Worm (Caenorhabditis elegans): ENCODE results near the gene T01B6.1.

T01B6.1 gene

DNA sequence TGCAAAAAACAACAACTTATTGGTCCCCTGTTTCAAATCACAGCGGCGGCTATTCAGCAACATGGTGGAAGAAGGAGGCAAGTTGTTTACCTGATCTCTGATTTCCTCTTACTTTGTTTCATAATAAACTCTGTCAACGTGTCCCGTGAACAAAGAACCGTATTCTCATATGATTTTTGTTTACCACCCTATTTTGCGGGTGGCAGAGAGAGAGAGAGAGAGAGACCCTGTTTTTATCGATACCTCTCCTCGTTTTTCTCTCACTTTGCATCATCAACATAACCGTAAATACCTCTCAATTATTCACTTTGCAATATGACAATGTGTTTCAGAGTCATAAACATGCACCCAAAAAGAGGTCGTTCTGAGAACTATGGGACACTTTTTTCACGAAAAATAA is 18.0 kb upstream of the T01B6.1 start:
- no peak for TF ChIP-seq klf-2 (GFP tag; conservative IDR thresholded peaks at IDR 0.05)
- no peak for TF ChIP-seq cog-1 (tag; optimal IDR thresholded peaks at IDR 0.05)
- no peak for TF ChIP-seq ztf-23 (GFP tag; IDR thresholded peaks at IDR 0.05)
- no peak for TF ChIP-seq tab-1 (GFP tag; IDR thresholded peaks at IDR 0.05)
- no peak for TF ChIP-seq ref-1 (GFP tag; conservative IDR thresholded peaks at IDR 0.05)
- no peak for TF ChIP-seq flt-1 (GFP tag; IDR thresholded peaks at IDR 0.05)
- no peak for TF ChIP-seq ztf-29 (GFP tag; IDR thresholded peaks at IDR 0.05)
- no peak for TF ChIP-seq med-1 (GFP tag; optimal IDR thresholded peaks at IDR 0.05; ENCODE audit: insufficient read depth)
- no peak for TF ChIP-seq T22C8.4 (GFP tag; IDR thresholded peaks at IDR 0.05)

DNA sequence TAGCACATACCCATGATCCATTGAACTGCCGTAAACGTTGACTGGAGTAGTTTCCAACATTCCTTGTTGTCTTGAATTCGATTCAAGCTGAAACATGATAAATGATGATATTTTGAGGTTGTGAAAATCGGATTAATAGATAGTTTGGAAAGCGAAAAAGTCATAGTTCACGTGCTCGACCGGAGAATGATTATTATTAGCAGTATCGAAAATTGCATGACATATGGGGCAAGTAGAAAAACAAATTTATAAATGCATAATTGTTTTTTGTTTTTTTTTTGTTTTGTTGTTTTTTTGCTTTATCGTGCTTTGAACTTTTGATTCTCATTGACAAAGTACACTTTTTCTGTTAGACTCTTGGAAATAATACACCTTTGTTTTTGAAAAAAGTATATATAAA is 16.2 kb upstream of the T01B6.1 start, which contains the start of gene aakg-4:
Gene aakg-4, minus strand, starts transcription at position 101 of the 400 bp plus-strand sequence.
- TF ChIP-seq T22C8.4 (GFP tag; IDR thresholded peaks at IDR 0.05) (no peak), tab-1 (GFP tag; IDR thresholded peaks at IDR 0.05) (no peak), klf-2 (GFP tag; conservative IDR thresholded peaks at IDR 0.05) (no peak), cog-1 (tag; optimal IDR thresholded peaks at IDR 0.05) (no peak), flt-1 (GFP tag; IDR thresholded peaks at IDR 0.05) (no peak), ztf-23 (GFP tag; IDR thresholded peaks at IDR 0.05) (no peak), med-1 (GFP tag; optimal IDR thresholded peaks at IDR 0.05; ENCODE audit: insufficient read depth) (no peak)

DNA sequence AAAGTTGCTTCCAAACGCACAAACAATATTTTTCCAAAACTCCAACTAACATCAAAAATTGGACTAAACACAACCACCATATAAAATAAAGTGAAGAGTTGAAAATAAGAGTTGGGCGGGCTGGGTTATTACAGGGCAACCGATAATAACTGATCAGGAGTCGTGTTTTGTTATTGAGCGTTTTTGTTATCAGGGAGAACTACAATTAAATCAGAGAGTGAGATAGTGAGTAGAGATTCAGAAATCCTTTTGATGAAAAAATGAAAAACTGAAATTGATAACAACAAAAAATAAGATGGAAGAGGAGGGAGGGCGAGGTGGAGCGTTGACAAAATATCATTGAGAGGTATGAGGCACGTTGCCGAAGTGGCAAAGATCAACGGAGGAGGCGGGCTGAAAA is 14.9 kb upstream of the T01B6.1 start:
- no peak for TF ChIP-seq ztf-29 (GFP tag; IDR thresholded peaks at IDR 0.05)
- no peak for TF ChIP-seq flt-1 (GFP tag; IDR thresholded peaks at IDR 0.05)
- no peak for TF ChIP-seq ztf-23 (GFP tag; IDR thresholded peaks at IDR 0.05)
- no peak for TF ChIP-seq cog-1 (tag; optimal IDR thresholded peaks at IDR 0.05)
- TF ChIP-seq med-1 (GFP tag; optimal IDR thresholded peaks at IDR 0.05; ENCODE audit: insufficient read depth), result no peak
- TF ChIP-seq tab-1 (GFP tag; IDR thresholded peaks at IDR 0.05), result no peak
- no peak for TF ChIP-seq klf-2 (GFP tag; conservative IDR thresholded peaks at IDR 0.05)
- no peak for TF ChIP-seq ref-1 (GFP tag; conservative IDR thresholded peaks at IDR 0.05)
- no peak for TF ChIP-seq T22C8.4 (GFP tag; IDR thresholded peaks at IDR 0.05)

DNA sequence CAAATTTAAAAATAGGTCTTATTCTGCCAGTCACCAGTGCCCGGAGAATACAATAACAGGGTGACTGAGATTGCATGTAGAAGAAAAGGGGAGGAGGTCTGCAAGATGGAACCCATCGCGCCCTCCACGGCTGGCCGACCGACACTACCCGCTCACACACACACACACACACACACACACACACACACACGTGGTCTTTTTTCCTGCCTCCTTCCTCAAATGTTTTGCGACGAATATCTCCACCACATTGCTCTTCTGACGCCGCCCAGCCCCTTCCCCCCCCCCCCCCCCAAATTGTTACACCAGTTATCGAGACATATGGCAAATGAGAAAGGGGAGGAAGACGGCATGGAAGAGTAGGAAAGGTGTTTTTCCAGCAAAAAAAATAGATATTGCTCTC is 13.7 kb upstream of the T01B6.1 start:
- TF ChIP-seq flt-1 (GFP tag; IDR thresholded peaks at IDR 0.05) (peak; percentile 68; the same call in 1 of the 2 replicates), tab-1 (GFP tag; IDR thresholded peaks at IDR 0.05) (peak; percentile 62; the same call in 1 of the 2 replicates), ztf-23 (GFP tag; IDR thresholded peaks at IDR 0.05) (no peak)

- TF ChIP-seq tab-1 (GFP tag; IDR thresholded peaks at IDR 0.05), result no peak
- no peak for TF ChIP-seq ref-1 (GFP tag; conservative IDR thresholded peaks at IDR 0.05)
- peak; percentile 7 for TF ChIP-seq cog-1 (tag; optimal IDR thresholded peaks at IDR 0.05)
- no peak for TF ChIP-seq klf-2 (GFP tag; conservative IDR thresholded peaks at IDR 0.05)
- TF ChIP-seq flt-1 (GFP tag; IDR thresholded peaks at IDR 0.05), result no peak
- TF ChIP-seq ztf-29 (GFP tag; IDR thresholded peaks at IDR 0.05), result no peak
- TF ChIP-seq med-1 (GFP tag; optimal IDR thresholded peaks at IDR 0.05; ENCODE audit: insufficient read depth), result no peak
Observed at ce11 chrX:2328873-2329272, 6.6 kb upstream of the T01B6.1 start.

DNA sequence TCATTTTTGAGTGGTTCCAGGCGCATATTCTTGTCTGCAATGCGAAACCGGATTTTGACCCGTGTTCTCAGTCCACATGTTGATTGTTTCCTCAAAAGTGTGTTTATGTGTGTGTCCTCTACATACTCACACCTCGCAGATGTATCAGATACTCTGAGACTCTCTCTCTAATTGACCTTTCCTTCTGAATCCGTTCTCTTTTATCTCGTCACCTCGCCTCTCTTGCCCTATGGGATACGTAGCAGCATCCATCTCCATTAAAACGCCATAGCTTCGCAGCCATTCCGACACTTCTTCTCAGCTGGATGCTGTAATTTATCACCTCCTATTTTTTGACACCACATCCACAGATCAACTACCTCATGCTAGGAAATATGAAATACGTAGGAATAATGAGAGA is 5.0 kb upstream of the T01B6.1 start:
- TF ChIP-seq klf-2 (GFP tag; conservative IDR thresholded peaks at IDR 0.05), result 0 out of 2 replicates have a peak, but pooled peaks have one; percentile 24
- no peak for TF ChIP-seq ztf-29 (GFP tag; IDR thresholded peaks at IDR 0.05)

DNA sequence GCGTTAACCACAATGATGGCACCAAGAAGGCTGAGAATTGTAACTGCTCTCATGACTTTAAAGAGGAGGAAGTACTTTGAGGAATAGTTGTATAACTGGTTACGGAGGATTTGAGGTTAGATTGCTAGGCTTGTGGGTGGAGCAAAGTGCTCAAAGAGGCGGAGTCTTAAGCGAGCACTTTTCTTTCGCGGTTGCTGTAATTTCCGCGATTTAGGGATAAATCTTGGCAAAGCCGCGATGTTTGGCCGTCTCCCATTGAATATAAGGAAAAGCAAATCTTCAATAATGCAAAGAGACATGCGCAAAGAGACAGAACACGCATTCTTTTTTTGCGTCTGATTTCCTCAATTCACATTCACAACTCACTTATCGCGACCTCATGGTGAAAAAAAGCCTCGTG is 2.7 kb downstream of the T01B6.1 start, which contains the start of gene nlp-45:
Gene nlp-45, minus strand, starts transcription at position 101 of the 400 bp plus-strand sequence.
- no peak for TF ChIP-seq ztf-29 (GFP tag; IDR thresholded peaks at IDR 0.05)
- TF ChIP-seq med-1 (GFP tag; optimal IDR thresholded peaks at IDR 0.05; ENCODE audit: insufficient read depth), result no peak
- no peak for TF ChIP-seq flt-1 (GFP tag; IDR thresholded peaks at IDR 0.05)
- TF ChIP-seq ztf-23 (GFP tag; IDR thresholded peaks at IDR 0.05), result no peak
- no peak for TF ChIP-seq ref-1 (GFP tag; conservative IDR thresholded peaks at IDR 0.05)
- TF ChIP-seq tab-1 (GFP tag; IDR thresholded peaks at IDR 0.05), result no peak
- no peak for TF ChIP-seq cog-1 (tag; optimal IDR thresholded peaks at IDR 0.05)
- TF ChIP-seq T22C8.4 (GFP tag; IDR thresholded peaks at IDR 0.05), result no peak
- TF ChIP-seq klf-2 (GFP tag; conservative IDR thresholded peaks at IDR 0.05), result no peak

ce11 chrX:2341989-2342388 is 6.5 kb downstream of the T01B6.1 start, which contains the start of gene nlp-22:
Gene nlp-22 (minus strand): TSS chrX:2342089.
- TF ChIP-seq med-1 (GFP tag; optimal IDR thresholded peaks at IDR 0.05; ENCODE audit: insufficient read depth) (no peak), klf-2 (GFP tag; conservative IDR thresholded peaks at IDR 0.05) (no peak)

DNA sequence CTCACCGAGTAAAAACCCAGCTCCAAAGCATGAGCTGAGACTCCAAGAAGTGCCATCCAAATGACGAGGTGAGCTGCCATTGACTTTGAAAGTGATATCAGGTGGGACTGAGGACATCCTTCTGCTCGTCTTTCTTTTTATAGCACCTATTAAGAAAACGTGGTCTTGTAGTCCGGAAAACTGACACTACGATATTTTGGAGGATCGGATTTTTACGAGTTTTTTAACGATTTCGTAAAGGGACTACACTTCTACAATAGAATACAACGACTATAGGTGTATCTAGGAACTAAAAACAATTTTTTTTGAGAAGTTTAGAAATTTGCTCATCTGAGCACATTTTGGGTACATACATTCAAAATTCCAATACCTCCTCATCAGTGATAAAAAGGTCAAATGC is 7.4 kb downstream of the T01B6.1 start, which contains the start of gene nlp-23:
Gene nlp-23, minus strand, starts transcription at position 101 of the 400 bp plus-strand sequence.
- TF ChIP-seq ztf-29 (GFP tag; IDR thresholded peaks at IDR 0.05) (no peak), flt-1 (GFP tag; IDR thresholded peaks at IDR 0.05) (no peak), klf-2 (GFP tag; conservative IDR thresholded peaks at IDR 0.05) (no peak), tab-1 (GFP tag; IDR thresholded peaks at IDR 0.05) (no peak), ref-1 (GFP tag; conservative IDR thresholded peaks at IDR 0.05) (no peak)

ce11 chrX:2344104-2344503 is 8.6 kb downstream of the T01B6.1 start:
- TF ChIP-seq flt-1 (GFP tag; IDR thresholded peaks at IDR 0.05), result no peak
- TF ChIP-seq ztf-29 (GFP tag; IDR thresholded peaks at IDR 0.05), result no peak
- no peak for TF ChIP-seq T22C8.4 (GFP tag; IDR thresholded peaks at IDR 0.05)
- TF ChIP-seq klf-2 (GFP tag; conservative IDR thresholded peaks at IDR 0.05), result no peak
- TF ChIP-seq cog-1 (tag; optimal IDR thresholded peaks at IDR 0.05), result no peak
- TF ChIP-seq tab-1 (GFP tag; IDR thresholded peaks at IDR 0.05), result no peak
- no peak for TF ChIP-seq ref-1 (GFP tag; conservative IDR thresholded peaks at IDR 0.05)
- no peak for TF ChIP-seq ztf-23 (GFP tag; IDR thresholded peaks at IDR 0.05)
- no peak for TF ChIP-seq med-1 (GFP tag; optimal IDR thresholded peaks at IDR 0.05; ENCODE audit: insufficient read depth)

ce11 chrX:2344666-2345065 is 9.2 kb downstream of the T01B6.1 start, which contains the start of gene nlp-2:
Gene nlp-2 (minus strand): TSS chrX:2344766.
- no peak for TF ChIP-seq T22C8.4 (GFP tag; IDR thresholded peaks at IDR 0.05)
- no peak for TF ChIP-seq med-1 (GFP tag; optimal IDR thresholded peaks at IDR 0.05; ENCODE audit: insufficient read depth)
- no peak for TF ChIP-seq cog-1 (tag; optimal IDR thresholded peaks at IDR 0.05)
- no peak for TF ChIP-seq ztf-29 (GFP tag; IDR thresholded peaks at IDR 0.05)
- no peak for TF ChIP-seq ztf-23 (GFP tag; IDR thresholded peaks at IDR 0.05)
- no peak for TF ChIP-seq tab-1 (GFP tag; IDR thresholded peaks at IDR 0.05)
- no peak for TF ChIP-seq flt-1 (GFP tag; IDR thresholded peaks at IDR 0.05)
- TF ChIP-seq klf-2 (GFP tag; conservative IDR thresholded peaks at IDR 0.05), result no peak
- no peak for TF ChIP-seq ref-1 (GFP tag; conservative IDR thresholded peaks at IDR 0.05)
